Worm (Caenorhabditis elegans) whole organism, L4 larva: ENCODE data around the gene srsx-14.
A peak's percentile ranks its signal among the peaks of the same experiment; 100 is the strongest.

ENCODE experiments used
- F10B5.3 ChIP-seq: sonication (generic microtip); optimal IDR thresholded peaks from 2 replicates; lab custom pipeline; 2016; ENCODE audit warnings: mild to moderate bottlenecking, missing genetic modification characterization, missing compliant biosample characterization
- F44E2.7 ChIP-seq: fragments of 200-800 bp; sonication (Bioruptor generic); IDR thresholded peaks from 2 replicates; pipeline ENCODE4 v2.1.2; 2022; ENCODE audit warnings: missing genetic modification characterization, missing compliant biosample characterization
- F49E8.2 ChIP-seq: sonication (generic microtip); optimal IDR thresholded peaks from 2 replicates; lab custom pipeline; 2016; ENCODE audit warnings: missing compliant biosample characterization, mild to moderate bottlenecking, missing genetic modification characterization, borderline replicate concordance
- R02D3.7 ChIP-seq: fragments of 150-350 bp; sonication (generic microtip); optimal IDR thresholded peaks from 3 replicates; lab custom pipeline; 2014; ENCODE audit warnings: missing biosample characterization, missing genetic modification characterization
- Y105C5A.15 ChIP-seq: fragments of 200-800 bp; sonication (Bioruptor generic); IDR thresholded peaks from 2 replicates; pipeline ENCODE4 v1.3.6; 2022; ENCODE audit warnings: missing genetic modification characterization, missing compliant biosample characterization
- Y5F2A.4 ChIP-seq: fragments of 200-800 bp; sonication (Bioruptor generic); optimal IDR thresholded peaks from 2 replicates; lab custom pipeline; 2018; ENCODE audit warnings: mild to moderate bottlenecking, missing genetic modification characterization, missing compliant biosample characterization
- aha-1 ChIP-seq: fragments of 150-350 bp; peaks from one replicate; lab custom pipeline; 2014; ENCODE audit warnings: missing biosample characterization, missing genetic modification characterization
- ceh-20 ChIP-seq: fragments of 200-800 bp; sonication (Bioruptor generic); IDR thresholded peaks from 2 replicates; pipeline ENCODE4 v1.3.6; 2022; ENCODE audit warnings: missing genetic modification reagents, missing genetic modification characterization, missing compliant biosample characterization
- ceh-28 ChIP-seq: fragments of 150-350 bp; optimal IDR thresholded peaks from 2 replicates; lab custom pipeline; 2014; ENCODE audit warnings: missing biosample characterization, missing genetic modification reagents, missing genetic modification characterization
- ceh-32 ChIP-seq: sonication (generic microtip); optimal IDR thresholded peaks from 2 replicates; lab custom pipeline; 2016; ENCODE audit warnings: mild to moderate bottlenecking, missing genetic modification characterization, missing compliant biosample characterization; ENCODE audit not compliant: poor library complexity
- ceh-62 ChIP-seq: sonication (generic microtip); optimal IDR thresholded peaks from 2 replicates; lab custom pipeline; 2017; ENCODE audit warnings: missing biosample characterization, missing genetic modification characterization
- daf-12 ChIP-seq: fragments of 150-350 bp; optimal IDR thresholded peaks from 2 replicates; lab custom pipeline; 2014; ENCODE audit warnings: missing biosample characterization, missing genetic modification reagents, missing genetic modification characterization
- daf-16 ChIP-seq, 3 experiments: sonication (generic microtip); optimal IDR thresholded peaks; 2 replicates each; lab custom pipeline; 2016 to 2017; ENCODE audit warnings: missing genetic modification characterization in 3 of 3, missing genetic modification reagents in 3 of 3, mild to moderate bottlenecking in 2 of 3, missing compliant biosample characterization in 2 of 3, missing biosample characterization in 1 of 3, moderate library complexity in 1 of 3
- daf-8 ChIP-seq: fragments of 200-800 bp; sonication (Bioruptor generic); IDR thresholded peaks from 2 replicates; pipeline ENCODE4 v1.3.6; 2022; ENCODE audit warnings: missing genetic modification characterization, missing compliant biosample characterization
- dmd-6 ChIP-seq: fragments of 200-800 bp; sonication (Bioruptor generic); IDR thresholded peaks from 2 replicates; pipeline ENCODE4 v1.3.6; 2022; ENCODE audit warnings: missing genetic modification reagents, missing genetic modification characterization, missing compliant biosample characterization
- duxl-1 ChIP-seq: sonication (generic microtip); optimal IDR thresholded peaks from 2 replicates; lab custom pipeline; 2016; ENCODE audit warnings: mild to moderate bottlenecking, missing genetic modification characterization, moderate library complexity, missing compliant biosample characterization; ENCODE audit not compliant: poor library complexity
- hif-1 ChIP-seq, 2 experiments: sonication (generic microtip); optimal IDR thresholded peaks; 2 replicates each; lab custom pipeline; 2016 to 2017; ENCODE audit warnings: missing compliant biosample characterization in 2 of 2, missing genetic modification characterization in 2 of 2, missing genetic modification reagents in 2 of 2, missing genotype in 2 of 2, mild to moderate bottlenecking in 1 of 2
- hlh-11 ChIP-seq: fragments of 200-800 bp; sonication (Bioruptor generic); optimal IDR thresholded peaks from 2 replicates; lab custom pipeline; 2018; ENCODE audit warnings: mild to moderate bottlenecking, missing genetic modification characterization, missing compliant biosample characterization
- hlh-30 ChIP-seq: sonication (generic microtip); optimal IDR thresholded peaks from 2 replicates; lab custom pipeline; 2017; ENCODE audit warnings: antibody characterized with exemption, mild to moderate bottlenecking, missing genetic modification characterization, missing compliant biosample characterization; ENCODE audit not compliant: insufficient read depth
- hmg-1.1 ChIP-seq: fragments of 200-800 bp; sonication (Bioruptor generic); IDR thresholded peaks from 2 replicates; pipeline ENCODE4 v1.3.6; 2022; ENCODE audit warnings: missing genetic modification reagents, missing genetic modification characterization, missing compliant biosample characterization
- lin-13 ChIP-seq: fragments of 150-350 bp; optimal IDR thresholded peaks from 2 replicates; lab custom pipeline; 2014; ENCODE audit warnings: missing biosample characterization, missing genetic modification reagents, missing genetic modification characterization
- lin-15B ChIP-seq: fragments of 150-350 bp; sonication (generic microtip); optimal IDR thresholded peaks from 3 replicates; lab custom pipeline; 2014; ENCODE audit warnings: missing biosample characterization, missing genetic modification characterization
- lin-29 ChIP-seq: fragments of 200-800 bp; sonication (Bioruptor generic); IDR thresholded peaks from 2 replicates; pipeline ENCODE4 v1.3.6; 2022; ENCODE audit warnings: missing genetic modification reagents, missing genetic modification characterization, missing compliant biosample characterization
- madf-5 ChIP-seq, 2 experiments: fragments of 200-800 bp; sonication (Bioruptor generic); IDR thresholded peaks; 2 replicates each; pipeline ENCODE4 v1.3.6; 2022; ENCODE audit warnings: missing compliant biosample characterization in 2 of 2, missing genetic modification characterization in 2 of 2
- madf-9 ChIP-seq: fragments of 200-800 bp; sonication (Bioruptor generic); conservative IDR thresholded peaks from 2 replicates; pipeline ENCODE4 v1.3.6; 2022; ENCODE audit warnings: missing genetic modification reagents, missing genetic modification characterization, missing compliant biosample characterization
- mes-2 ChIP-seq: sonication (generic microtip); optimal IDR thresholded peaks from 2 replicates; lab custom pipeline; 2016; ENCODE audit warnings: missing genotype, mild to moderate bottlenecking, missing genetic modification characterization, missing compliant biosample characterization; ENCODE audit not compliant: poor library complexity, severe bottlenecking
- mxl-3 ChIP-seq: fragments of 200-800 bp; sonication (Bioruptor generic); optimal IDR thresholded peaks from 2 replicates; lab custom pipeline; 2018; ENCODE audit warnings: mild to moderate bottlenecking, missing genetic modification characterization, missing compliant biosample characterization
- nhr-10 ChIP-seq: fragments of 150-350 bp; optimal IDR thresholded peaks from 2 replicates; lab custom pipeline; 2014; ENCODE audit warnings: missing biosample characterization, missing genetic modification characterization
- nhr-11 ChIP-seq: fragments of 150-350 bp; optimal IDR thresholded peaks from 2 replicates; lab custom pipeline; 2014; ENCODE audit warnings: missing biosample characterization, missing genetic modification characterization
- nhr-28 ChIP-seq: fragments of 150-350 bp; optimal IDR thresholded peaks from 2 replicates; lab custom pipeline; 2014; ENCODE audit warnings: missing biosample characterization, missing genetic modification characterization
- nhr-42 ChIP-seq: fragments of 200-800 bp; sonication (Bioruptor generic); IDR thresholded peaks from 2 replicates; pipeline ENCODE4 v1.3.6; 2022; ENCODE audit warnings: missing genetic modification characterization, missing compliant biosample characterization
- pha-4 ChIP-seq, 2 experiments: fragments of 150-350 bp in 1 of 2; fragments of 200-800 bp in 1 of 2; sonication (Bioruptor generic) in 1 of 2; IDR thresholded peaks in 1 of 2; optimal IDR thresholded peaks in 1 of 2; 2 replicates each; pipeline versions ENCODE4 v1.3.6 to Lab custom; 2014 to 2022; ENCODE audit warnings: missing genetic modification characterization in 2 of 2, missing genetic modification reagents in 2 of 2, missing biosample characterization in 1 of 2, missing compliant biosample characterization in 1 of 2
- php-3 ChIP-seq: fragments of 200-800 bp; sonication (Bioruptor generic); IDR thresholded peaks from 2 replicates; pipeline ENCODE4 v1.3.6; 2022; ENCODE audit warnings: missing genetic modification reagents, missing genetic modification characterization, missing compliant biosample characterization
- saeg-2 ChIP-seq: fragments of 200-800 bp; sonication (Bioruptor generic); IDR thresholded peaks from 2 replicates; pipeline ENCODE4 v1.3.6; 2022; ENCODE audit warnings: missing genetic modification reagents, missing genetic modification characterization, missing compliant biosample characterization
- skn-1 ChIP-seq: fragments of 150-350 bp; optimal IDR thresholded peaks from 2 replicates; lab custom pipeline; 2014; ENCODE audit warnings: missing biosample characterization, missing genetic modification characterization
- snpc-1.2 ChIP-seq: fragments of 200-800 bp; sonication (Bioruptor generic); IDR thresholded peaks from 2 replicates; pipeline ENCODE4 v1.3.6; 2022; ENCODE audit warnings: missing genetic modification reagents, missing genetic modification characterization, missing compliant biosample characterization
- tag-97 ChIP-seq: fragments of 200-800 bp; sonication (Bioruptor generic); IDR thresholded peaks from 2 replicates; pipeline ENCODE4 v1.3.6; 2022; ENCODE audit warnings: missing genetic modification characterization, missing compliant biosample characterization
- unc-62 ChIP-seq, 3 experiments: fragments of 150-350 bp in 1 of 3; sonication (generic microtip); optimal IDR thresholded peaks in 2 of 3; peaks in 1 of 3; 1 replicate in 1 of 3; 2 replicates in 2 of 3; lab custom pipeline; 2014 to 2017; ENCODE audit warnings: missing biosample characterization in 3 of 3, missing genetic modification characterization in 3 of 3, missing genetic modification reagents in 3 of 3, missing genotype in 1 of 3
- zfp-3 ChIP-seq: fragments of 200-800 bp; sonication (Bioruptor generic); conservative IDR thresholded peaks from 2 replicates; pipeline ENCODE4 v1.3.6; 2022; ENCODE audit warnings: missing genetic modification reagents, missing genetic modification characterization, missing compliant biosample characterization
- zip-11 ChIP-seq: fragments of 200-800 bp; sonication (Bioruptor generic); IDR thresholded peaks from 2 replicates; pipeline ENCODE4 v1.3.6; 2022; ENCODE audit warnings: missing genetic modification characterization, missing compliant biosample characterization
- ztf-7 ChIP-seq: fragments of 150-350 bp; optimal IDR thresholded peaks from 2 replicates; lab custom pipeline; 2014; ENCODE audit warnings: missing biosample characterization, missing genetic modification characterization

Gene srsx-14

DNA sequence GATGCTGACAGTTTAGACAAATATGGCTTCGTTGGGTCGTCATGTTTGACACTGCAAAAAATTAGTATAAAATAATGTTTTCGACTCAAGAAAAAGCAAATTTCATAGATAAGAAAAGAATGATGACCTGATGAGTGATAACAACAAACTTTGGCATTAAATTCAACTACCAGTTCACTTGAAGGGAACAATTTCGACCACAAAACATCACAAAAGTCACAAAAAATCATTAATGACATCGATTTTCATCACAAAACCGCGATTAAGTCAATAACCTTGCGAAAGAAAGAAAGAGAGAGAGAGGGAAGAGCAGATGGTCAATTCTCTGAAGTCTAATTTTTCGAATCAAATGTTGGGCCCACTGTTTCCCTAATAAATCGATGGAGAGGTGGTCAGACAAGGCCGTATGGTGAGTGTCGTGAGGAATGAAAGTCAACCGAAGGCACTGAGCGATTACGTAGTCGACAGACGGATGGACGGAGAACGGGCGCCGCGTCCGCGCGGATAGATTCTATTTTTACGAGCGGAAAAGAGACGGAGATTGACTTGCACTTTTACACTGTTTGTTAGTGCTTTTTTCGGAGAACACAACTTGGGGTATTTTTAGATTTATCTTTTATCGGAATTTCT lies 37.5 kb upstream of the srsx-14 start, which contains the start of gene bec-1:
TSS of gene bec-1 (minus strand) at position 51 of the 630 bp plus-strand sequence.
- TF ChIP-seq aha-1 (tag; lab: Kevin White, UChicago) (peak; percentile 19), hlh-11 (tag; lab: Kevin White, UChicago) (peak; percentile 31), ceh-32 (tag; lab: Kevin White, UChicago) (no peak), hmg-1.1 (GFP tag; lab: Robert Waterston, UW) (0 out of 2 replicates have a peak, but pooled peaks have one; percentile 10), unc-62 (GFP tag; optimal IDR thresholded peaks at IDR 0.05 in 1 of 2; lab: Kevin White, UChicago) (peak in 1 of 2 experiments; percentile 28), unc-62 (tag; optimal IDR thresholded peaks at IDR 0.05; lab: Kevin White, UChicago) (no peak), daf-12 (tag; lab: Kevin White, UChicago) (no peak), hif-1 (tag; optimal IDR thresholded peaks at IDR 0.05; lab: Kevin White, UChicago) (no peak), nhr-10 (tag; lab: Kevin White, UChicago) (no peak), dmd-6 (GFP tag; lab: Robert Waterston, UW) (0 out of 2 replicates have a peak, but pooled peaks have one; percentile 21), zip-11 (GFP tag; lab: Robert Waterston, UW) (no peak), madf-5 (GFP tag; IDR thresholded peaks at IDR 0.05; lab: Robert Waterston, UW) (no peak), ceh-28 (no peak), daf-16 (GFP tag; optimal IDR thresholded peaks at IDR 0.05; lab: Kevin White, UChicago) (no peak), daf-16 (tag; optimal IDR thresholded peaks at IDR 0.05; lab: Kevin White, UChicago) (peak; percentile 10), hlh-30 (tag; lab: Kevin White, UChicago) (no peak), nhr-28 (peak; percentile 8), ceh-62 (tag; lab: Kevin White, UChicago) (no peak), Y105C5A.15 (GFP tag; lab: Robert Waterston, UW) (no peak), madf-9 (0 out of 2 replicates have a peak, but pooled peaks have one; percentile 9), mxl-3 (GFP tag; lab: Kevin White, UChicago) (peak; percentile 40)
- TF ChIP-seq, all 104 proteins: peak for 9

DNA sequence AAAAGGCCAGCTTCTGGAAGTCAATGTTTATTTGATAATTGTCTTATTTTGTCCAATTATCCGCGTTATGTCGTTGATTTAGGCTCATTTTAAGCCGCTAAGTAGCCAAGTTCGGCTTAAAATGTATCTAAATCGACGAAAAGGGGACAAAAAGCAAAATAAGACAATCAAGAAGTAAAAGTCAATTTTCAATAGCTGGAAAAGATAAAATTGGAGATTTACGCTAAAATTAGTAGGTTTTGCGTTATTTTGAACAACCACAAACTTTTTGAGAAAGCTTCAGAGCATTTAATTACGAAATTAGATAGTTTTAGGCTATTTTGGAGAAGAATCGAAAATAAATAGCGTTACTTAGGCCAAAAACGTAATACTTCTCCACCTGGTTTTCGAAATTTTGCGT lies 35.9 kb upstream of the srsx-14 start:
- TF ChIP-seq daf-16 (GFP tag; optimal IDR thresholded peaks at IDR 0.05; lab: Kevin White, UChicago) (no peak), daf-16 (tag; optimal IDR thresholded peaks at IDR 0.05; lab: Kevin White, UChicago) (peak; percentile 1), nhr-11 (tag; lab: Kevin White, UChicago) (no peak), aha-1 (tag; lab: Kevin White, UChicago) (peak; percentile 94), madf-9 (no peak), ceh-20 (no peak), R02D3.7 (no peak), lin-15B (tag; lab: Kevin White, UChicago) (no peak), tag-97 (GFP tag; lab: Robert Waterston, UW) (no peak)

DNA sequence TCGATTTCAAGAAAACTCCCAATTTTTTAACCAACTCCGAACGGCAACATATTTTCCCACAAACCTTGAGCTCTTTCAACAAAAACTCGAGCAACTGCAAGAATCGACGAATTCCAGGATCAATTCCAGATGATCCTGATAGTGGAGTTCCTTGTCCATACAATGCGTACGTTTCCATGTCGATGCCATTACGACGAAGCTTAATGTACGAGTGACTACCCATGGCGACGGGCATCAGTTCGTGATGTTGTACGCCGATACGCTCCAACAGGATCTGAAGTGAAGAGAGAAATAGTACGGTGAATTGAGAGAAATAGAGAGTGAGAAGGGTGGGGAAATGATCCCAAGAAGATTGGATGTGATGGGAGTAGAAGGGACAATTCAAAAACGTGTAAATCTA lies 35.1 kb upstream of the srsx-14 start:
- TF ChIP-seq pha-4 (GFP tag; IDR thresholded peaks at IDR 0.05; lab: Robert Waterston, UW): no peak
- TF ChIP-seq pha-4 (tag; optimal IDR thresholded peaks at IDR 0.05; lab: Kevin White, UChicago): no peak
- peak in 1 of 2 experiments; percentile 72 for TF ChIP-seq unc-62 (GFP tag; optimal IDR thresholded peaks at IDR 0.05 in 1 of 2; lab: Kevin White, UChicago)
- no peak for TF ChIP-seq unc-62 (tag; optimal IDR thresholded peaks at IDR 0.05; lab: Kevin White, UChicago)
- TF ChIP-seq ztf-7 (tag; lab: Kevin White, UChicago): no peak
- peak; percentile 85 for TF ChIP-seq aha-1 (tag; lab: Kevin White, UChicago)
- TF ChIP-seq, all 104 proteins: peak for 2

DNA sequence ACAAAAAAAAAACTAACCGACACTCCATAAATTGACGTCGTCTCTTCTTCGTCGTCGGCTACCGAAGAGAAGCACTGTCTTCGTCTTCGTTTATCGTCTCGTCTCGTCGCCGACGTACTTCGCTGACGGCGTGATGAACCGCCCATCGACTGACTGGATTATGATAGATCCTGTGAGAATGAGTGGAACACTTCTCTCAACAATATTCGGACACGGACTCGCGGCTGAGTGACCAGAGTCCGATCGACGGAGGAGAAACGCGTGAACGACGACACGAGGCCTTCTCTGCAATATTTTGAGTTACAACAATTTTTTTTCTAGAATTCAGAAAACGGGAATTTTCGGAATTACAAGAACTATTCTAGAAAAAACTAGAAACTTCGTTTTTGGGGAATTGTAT lies 33.3 kb upstream of the srsx-14 start, which contains the start of gene skn-1:
TSS of gene skn-1 (minus strand) at position 146 of the 400 bp plus-strand sequence.
- TF ChIP-seq ceh-20 (no peak), lin-29 (GFP tag; lab: Robert Waterston, UW) (no peak), hlh-30 (tag; lab: Kevin White, UChicago) (peak; percentile 9), php-3 (no peak), snpc-1.2 (GFP tag; lab: Robert Waterston, UW) (no peak), nhr-11 (tag; lab: Kevin White, UChicago) (no peak), nhr-42 (GFP tag; lab: Robert Waterston, UW) (0 out of 2 replicates have a peak, but pooled peaks have one; percentile 14), duxl-1 (peak; percentile 27), dmd-6 (GFP tag; lab: Robert Waterston, UW) (no peak), Y5F2A.4 (GFP tag; lab: Kevin White, UChicago) (no peak), daf-12 (tag; lab: Kevin White, UChicago) (no peak), F10B5.3 (tag; lab: Kevin White, UChicago) (no peak), F44E2.7 (GFP tag; lab: Robert Waterston, UW) (no peak), mes-2 (tag; lab: Kevin White, UChicago) (no peak), zfp-3 (GFP tag; lab: Robert Waterston, UW) (no peak), skn-1 (no peak), saeg-2 (GFP tag; lab: Robert Waterston, UW) (no peak), F49E8.2 (tag; lab: Kevin White, UChicago) (no peak), daf-8 (no peak), lin-13 (GFP tag; lab: Kevin White, UChicago) (no peak)
